Worm (Caenorhabditis elegans) whole organism, L1 larva: ENCODE measurements around the gene nhr-27.

ENCODE experiments used
- egl-27 ChIP-seq, 2 experiments: fragments of 150-350 bp in 1 of 2; sonication (generic microtip); optimal IDR thresholded peaks; 3 replicates each; lab custom pipeline; 2017 to 2018; ENCODE audit warnings: missing biosample characterization in 2 of 2, missing genetic modification characterization in 2 of 2, missing genetic modification reagents in 2 of 2
- elt-3 ChIP-seq, 6 experiments: fragments of 150-350 bp in 1 of 6; sonication (generic microtip); optimal IDR thresholded peaks; 2 replicates each; lab custom pipeline; 2017 to 2018; ENCODE audit warnings: missing biosample characterization in 6 of 6, missing genetic modification characterization in 6 of 6, inconsistent platforms in 1 of 6
- hlh-17 ChIP-seq: fragments of 200-800 bp; sonication (Bioruptor generic); optimal IDR thresholded peaks from 2 replicates; lab custom pipeline; 2018; ENCODE audit warnings: missing genetic modification characterization, mild to moderate bottlenecking, missing compliant biosample characterization, moderate library complexity, borderline replicate concordance
- lin-39 ChIP-seq: fragments of 150-350 bp; optimal IDR thresholded peaks from 2 replicates; lab custom pipeline; 2014; ENCODE audit warnings: missing biosample characterization, missing genetic modification reagents, missing genetic modification characterization
- nhr-11 ChIP-seq: fragments of 150-350 bp; optimal IDR thresholded peaks from 2 replicates; lab custom pipeline; 2014; ENCODE audit warnings: missing biosample characterization, missing genetic modification characterization
- nhr-28 ChIP-seq: fragments of 150-350 bp; optimal IDR thresholded peaks from 2 replicates; lab custom pipeline; 2014; ENCODE audit warnings: missing biosample characterization, missing genetic modification characterization
- nhr-47 ChIP-seq: sonication (generic microtip); optimal IDR thresholded peaks from 2 replicates; lab custom pipeline; 2016; ENCODE audit warnings: mild to moderate bottlenecking, missing genetic modification characterization, moderate library complexity, missing compliant biosample characterization
- snpc-4 ChIP-seq: fragments of 150-350 bp; optimal IDR thresholded peaks from 2 replicates; lab custom pipeline; 2014; ENCODE audit warnings: missing biosample characterization, missing genetic modification characterization
- snu-23 ChIP-seq: sonication (generic microtip); optimal IDR thresholded peaks from 2 replicates; lab custom pipeline; 2016; ENCODE audit warnings: missing genetic modification characterization, missing compliant biosample characterization
- tlp-1 ChIP-seq: fragments of 150-350 bp; optimal IDR thresholded peaks from 2 replicates; lab custom pipeline; 2014; ENCODE audit warnings: missing biosample characterization, missing genetic modification characterization
- ztf-4 ChIP-seq: fragments of 150-350 bp; optimal IDR thresholded peaks from 2 replicates; lab custom pipeline; 2014; ENCODE audit warnings: missing biosample characterization, missing genetic modification characterization

DNA sequence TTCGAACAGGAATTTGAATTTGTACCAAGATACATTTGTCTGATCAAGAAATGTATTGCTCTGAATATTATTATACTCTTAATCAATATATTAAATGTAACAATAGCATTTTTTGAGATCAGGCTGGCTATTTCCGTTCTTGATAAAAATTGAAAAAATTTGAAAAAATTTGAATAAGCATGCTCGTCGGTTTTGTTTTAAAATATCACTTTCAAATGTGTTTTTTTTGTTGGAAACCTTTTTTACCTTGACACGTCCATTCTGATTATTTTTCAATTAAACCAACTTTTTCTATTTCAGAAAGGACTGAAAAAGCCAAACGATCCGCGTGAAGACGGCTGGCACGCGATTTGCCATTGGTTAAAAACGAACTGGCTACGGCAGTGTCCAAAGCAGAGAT, 129.6 kb downstream of the nhr-27 start, which contains the start of gene adt-1:
- TF ChIP-seq tlp-1 (no peak), lin-39 (tag; lab: Kevin White, UChicago) (no peak), nhr-28 (no peak), nhr-11 (tag; lab: Kevin White, UChicago) (no peak), snu-23 (no peak), snpc-4 (tag; lab: Kevin White, UChicago) (no peak), egl-27 (tag; optimal IDR thresholded peaks at IDR 0.05; lab: Kevin White, UChicago) (no peak), ztf-4 (tag; lab: Kevin White, UChicago) (no peak), hlh-17 (GFP tag; lab: Kevin White, UChicago) (no peak), nhr-47 (tag; lab: Kevin White, UChicago) (no peak), elt-3 (tag; optimal IDR thresholded peaks at IDR 0.05; lab: Kevin White, UChicago) (no peak)
